Worm (Caenorhabditis elegans) whole organism, mixed stage, embryonic: Measurements from ENCODE around the gene F49E2.5.

Source experiments
- M03D4.4 ChIP-seq: sonication (generic microtip); optimal IDR thresholded peaks from 2 replicates; lab custom pipeline; 2017; ENCODE audit warnings: mild to moderate bottlenecking, missing genetic modification characterization, missing compliant biosample characterization
- bed-3 ChIP-seq: fragments of 200-800 bp; sonication (Bioruptor generic); optimal IDR thresholded peaks from 3 replicates; lab custom pipeline; 2018; ENCODE audit warnings: mild to moderate bottlenecking, missing genetic modification characterization, moderate library complexity, missing compliant biosample characterization
- blmp-1 ChIP-seq: fragments of 150-350 bp; optimal IDR thresholded peaks from 2 replicates; lab custom pipeline; 2014; ENCODE audit warnings: missing biosample characterization, missing genetic modification characterization
- ceh-39 ChIP-seq: fragments of 150-350 bp; optimal IDR thresholded peaks from 2 replicates; lab custom pipeline; 2014; ENCODE audit warnings: missing biosample characterization, missing genetic modification characterization
- ceh-43 ChIP-seq: fragments of 200-800 bp; sonication (Bioruptor generic); optimal IDR thresholded peaks from 2 replicates; lab custom pipeline; 2018; ENCODE audit warnings: mild to moderate bottlenecking, missing genetic modification characterization, moderate library complexity, missing compliant biosample characterization
- ces-1 ChIP-seq: fragments of 150-350 bp; optimal IDR thresholded peaks from 2 replicates; lab custom pipeline; 2014; ENCODE audit warnings: missing biosample characterization, missing genetic modification reagents, missing genetic modification characterization
- drap-1 ChIP-seq: fragments of 200-800 bp; sonication (Bioruptor generic); optimal IDR thresholded peaks from 3 replicates; lab custom pipeline; 2018; ENCODE audit warnings: mild to moderate bottlenecking, missing genetic modification characterization, missing compliant biosample characterization
- elt-1 ChIP-seq: sonication (generic microtip); optimal IDR thresholded peaks from 2 replicates; lab custom pipeline; 2017; ENCODE audit warnings: missing genetic modification characterization, mild to moderate bottlenecking, missing compliant biosample characterization, antibody characterized with exemption, moderate library complexity, borderline replicate concordance; ENCODE audit not compliant: insufficient read depth
- elt-3 ChIP-seq: fragments of 150-350 bp; optimal IDR thresholded peaks from 2 replicates; lab custom pipeline; 2014; ENCODE audit warnings: missing biosample characterization, missing genetic modification characterization
- flh-1 ChIP-seq: fragments of 200-800 bp; sonication (Bioruptor generic); optimal IDR thresholded peaks from 2 replicates; lab custom pipeline; 2018; ENCODE audit warnings: mild to moderate bottlenecking, missing genetic modification characterization, moderate library complexity, missing compliant biosample characterization
- hlh-1 ChIP-seq: fragments of 150-350 bp; optimal IDR thresholded peaks from 2 replicates; lab custom pipeline; 2014; ENCODE audit warnings: missing biosample characterization, missing genetic modification reagents, missing genetic modification characterization
- lin-32 ChIP-seq: fragments of 200-800 bp; sonication (Bioruptor generic); optimal IDR thresholded peaks from 2 replicates; lab custom pipeline; 2018; ENCODE audit warnings: mild to moderate bottlenecking, missing genetic modification characterization, missing compliant biosample characterization
- lsy-2 ChIP-seq: fragments of 150-350 bp; optimal IDR thresholded peaks from 2 replicates; lab custom pipeline; 2014; ENCODE audit warnings: missing biosample characterization, missing genetic modification characterization
- mab-5 ChIP-seq: fragments of 150-350 bp; optimal IDR thresholded peaks from 2 replicates; lab custom pipeline; 2014; ENCODE audit warnings: missing biosample characterization, missing genetic modification characterization
- mls-2 ChIP-seq: sonication (generic microtip); optimal IDR thresholded peaks from 2 replicates; lab custom pipeline; 2016; ENCODE audit warnings: mild to moderate bottlenecking, missing genetic modification characterization, moderate library complexity, missing compliant biosample characterization
- nhr-12 ChIP-seq: fragments of 150-350 bp; optimal IDR thresholded peaks from 2 replicates; lab custom pipeline; 2014; ENCODE audit warnings: missing biosample characterization, missing genetic modification characterization
- nhr-2 ChIP-seq: fragments of 150-350 bp; optimal IDR thresholded peaks from 2 replicates; lab custom pipeline; 2014; ENCODE audit warnings: missing biosample characterization, missing genetic modification characterization
- nhr-237 ChIP-seq: fragments of 150-350 bp; optimal IDR thresholded peaks from 2 replicates; lab custom pipeline; 2014; ENCODE audit warnings: missing biosample characterization, missing genetic modification characterization
- nhr-28 ChIP-seq: fragments of 150-350 bp; optimal IDR thresholded peaks from 2 replicates; lab custom pipeline; 2014; ENCODE audit warnings: missing biosample characterization, missing genetic modification characterization
- pha-4 ChIP-seq: fragments of 150-350 bp; optimal IDR thresholded peaks from 2 replicates; lab custom pipeline; 2018; ENCODE audit warnings: missing biosample characterization, missing genetic modification reagents, missing genetic modification characterization
- sem-2 ChIP-seq: fragments of 200-800 bp; sonication (Bioruptor generic); optimal IDR thresholded peaks from 2 replicates; lab custom pipeline; 2018; ENCODE audit warnings: mild to moderate bottlenecking, missing genetic modification characterization, missing compliant biosample characterization
- snpc-4 ChIP-seq: fragments of 150-350 bp; optimal IDR thresholded peaks from 2 replicates; lab custom pipeline; 2014; ENCODE audit warnings: missing biosample characterization, missing genetic modification characterization
- tbx-8 ChIP-seq: fragments of 200-800 bp; sonication (Bioruptor generic); optimal IDR thresholded peaks from 2 replicates; lab custom pipeline; 2018; ENCODE audit warnings: mild to moderate bottlenecking, missing genetic modification characterization, moderate library complexity, missing compliant biosample characterization
- unc-120 ChIP-seq: sonication (generic microtip); optimal IDR thresholded peaks from 2 replicates; lab custom pipeline; 2017; ENCODE audit warnings: missing genetic modification characterization, missing compliant biosample characterization; ENCODE audit not compliant: poor library complexity, severe bottlenecking
- unc-39 ChIP-seq: fragments of 150-350 bp; optimal IDR thresholded peaks from 2 replicates; lab custom pipeline; 2014; ENCODE audit warnings: missing biosample characterization, missing genetic modification characterization
- unc-62 ChIP-seq: fragments of 150-350 bp; optimal IDR thresholded peaks from 2 replicates; lab custom pipeline; 2014; ENCODE audit warnings: missing biosample characterization, missing genetic modification reagents, missing genetic modification characterization
- zip-8 ChIP-seq: fragments of 150-350 bp; optimal IDR thresholded peaks from 2 replicates; lab custom pipeline; 2014; ENCODE audit warnings: missing biosample characterization, missing genetic modification characterization

F49E2.5 gene

DNA sequence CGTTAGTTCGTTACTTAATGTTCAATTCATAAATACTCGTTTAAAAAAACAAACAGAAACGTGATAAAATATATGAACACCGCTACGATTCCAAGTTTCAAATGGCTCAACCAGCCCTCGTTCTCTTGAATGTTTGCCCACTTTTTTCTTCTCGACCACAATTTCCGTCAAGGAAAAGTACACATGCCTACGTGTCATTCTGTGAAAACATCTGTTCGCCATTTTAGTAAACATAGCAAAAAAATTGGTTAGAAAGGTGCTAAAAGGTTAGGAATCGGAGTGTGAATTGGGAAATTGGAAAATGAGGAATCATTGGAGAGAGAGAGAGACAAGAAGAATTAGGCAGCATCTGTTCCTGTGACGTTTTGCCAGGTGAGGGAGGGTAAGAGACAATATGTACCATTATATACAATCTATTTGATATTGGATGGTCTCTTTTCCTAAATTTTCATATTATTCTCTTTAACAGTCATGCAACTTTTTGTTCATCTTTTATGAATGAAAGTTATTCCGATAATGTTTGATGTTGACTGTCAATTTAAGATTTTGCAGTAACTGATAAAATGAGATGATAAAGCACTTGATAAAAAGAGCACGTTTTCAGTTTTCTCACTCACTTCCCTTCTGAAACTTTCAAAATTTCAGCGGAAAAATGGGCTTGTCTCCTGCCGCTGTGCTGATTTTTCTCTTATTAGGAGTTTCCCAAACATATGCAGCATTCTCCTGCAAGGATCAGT lies 4.0 kb upstream of the F49E2.5 start, which contains the start of gene nuc-1:
Gene nuc-1, plus strand, starts transcription at position 612 of the 737 bp plus-strand sequence.
- no peak for TF ChIP-seq nhr-237 (tag; lab: Kevin White, UChicago)
- no peak for TF ChIP-seq tbx-8 (GFP tag; lab: Kevin White, UChicago)
- no peak for TF ChIP-seq mab-5 (tag; lab: Kevin White, UChicago)
- no peak for TF ChIP-seq drap-1 (GFP tag; lab: Kevin White, UChicago)
- no peak for TF ChIP-seq nhr-12 (tag; lab: Kevin White, UChicago)
- no peak for TF ChIP-seq unc-62
- no peak for TF ChIP-seq nhr-28 (tag; lab: Kevin White, UChicago)
- TF ChIP-seq M03D4.4 (tag; lab: Kevin White, UChicago): no peak
- TF ChIP-seq sem-2 (GFP tag; lab: Kevin White, UChicago): no peak
- no peak for TF ChIP-seq ceh-43
- TF ChIP-seq unc-120 (tag; lab: Kevin White, UChicago): no peak
- no peak for TF ChIP-seq ceh-39
- TF ChIP-seq zip-8 (tag; lab: Kevin White, UChicago): no peak
- TF ChIP-seq bed-3: no peak
- no peak for TF ChIP-seq hlh-1 (tag; lab: Kevin White, UChicago)
- TF ChIP-seq blmp-1 (tag; lab: Kevin White, UChicago): no peak
- TF ChIP-seq lsy-2 (tag; lab: Kevin White, UChicago): no peak
- TF ChIP-seq unc-39 (tag; lab: Kevin White, UChicago): no peak
- TF ChIP-seq lin-32 (GFP tag; lab: Kevin White, UChicago): no peak
- TF ChIP-seq elt-3 (tag; lab: Kevin White, UChicago): no peak

DNA sequence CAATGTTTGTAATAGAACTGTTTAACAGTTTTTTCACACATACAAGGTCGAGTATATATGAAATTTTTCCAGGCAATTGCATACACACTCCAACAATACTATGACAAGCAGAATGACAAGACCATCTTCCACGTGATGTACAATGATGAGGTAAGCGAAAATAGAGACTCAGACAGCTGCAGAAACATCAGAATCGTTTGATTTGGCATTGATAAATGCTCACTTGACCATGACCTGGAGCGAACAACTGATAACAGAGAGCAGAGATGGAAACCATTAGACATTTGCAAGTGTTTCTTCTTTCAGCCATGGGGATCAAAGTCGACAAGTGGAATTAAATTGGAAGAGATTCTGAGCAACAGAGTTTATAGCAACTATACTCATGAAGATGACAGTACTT lies 3.0 kb upstream of the F49E2.5 start:
- TF ChIP-seq nhr-12 (tag; lab: Kevin White, UChicago): no peak
- no peak for TF ChIP-seq mls-2
- TF ChIP-seq pha-4 (tag; lab: Kevin White, UChicago): no peak
- no peak for TF ChIP-seq nhr-2 (tag; lab: Kevin White, UChicago)
- no peak for TF ChIP-seq flh-1 (GFP tag; lab: Kevin White, UChicago)
- TF ChIP-seq bed-3: no peak
- no peak for TF ChIP-seq unc-62
- TF ChIP-seq ces-1 (GFP tag; lab: Kevin White, UChicago): no peak
- no peak for TF ChIP-seq sem-2 (GFP tag; lab: Kevin White, UChicago)
- no peak for TF ChIP-seq nhr-28 (tag; lab: Kevin White, UChicago)
- no peak for TF ChIP-seq ceh-43

DNA sequence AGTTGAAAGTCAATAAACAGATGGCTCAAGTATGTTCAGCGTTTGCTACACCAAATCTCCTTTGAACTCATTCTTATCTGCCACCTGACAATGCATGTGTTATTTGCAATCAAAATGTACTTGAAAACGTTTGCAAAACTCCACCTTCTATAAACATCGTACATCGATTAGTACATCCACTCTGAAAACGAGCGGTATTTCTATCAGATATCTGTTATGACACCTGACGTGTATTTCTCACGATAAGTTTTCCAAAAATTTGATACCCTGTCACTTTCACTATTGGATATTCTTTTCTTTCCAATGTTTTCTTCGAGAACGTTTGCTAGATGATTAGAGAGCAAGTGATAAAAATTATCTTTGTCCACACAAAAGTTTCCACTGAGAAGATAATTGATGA lies 953 bp downstream of the F49E2.5 start:
- TF ChIP-seq snpc-4 (tag; lab: Kevin White, UChicago) (no peak), hlh-1 (tag; lab: Kevin White, UChicago) (peak; percentile 17), nhr-237 (tag; lab: Kevin White, UChicago) (no peak), unc-62 (peak; percentile 25)

DNA sequence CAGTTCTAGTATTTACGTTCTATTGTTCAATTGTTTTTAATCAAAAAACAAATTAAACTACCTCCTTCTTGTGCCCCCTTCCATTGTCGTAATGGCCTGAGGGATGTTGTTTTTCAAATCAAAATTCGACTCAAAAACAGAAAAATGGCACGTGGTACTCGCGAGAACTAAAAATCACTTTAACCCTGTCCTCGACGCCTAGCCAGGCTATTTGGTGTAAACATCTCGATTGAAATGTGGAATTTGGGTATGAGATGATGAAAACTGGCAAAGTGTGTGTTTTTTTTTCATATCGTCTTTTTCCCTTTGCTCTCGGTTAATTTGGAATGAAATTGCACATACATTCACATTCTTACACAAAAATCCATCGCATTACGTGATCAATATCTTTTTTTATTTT lies 3.2 kb downstream of the F49E2.5 start:
- no peak for TF ChIP-seq elt-1
- no peak for TF ChIP-seq ces-1 (GFP tag; lab: Kevin White, UChicago)
- no peak for TF ChIP-seq drap-1 (GFP tag; lab: Kevin White, UChicago)
- no peak for TF ChIP-seq flh-1 (GFP tag; lab: Kevin White, UChicago)
- no peak for TF ChIP-seq elt-3 (tag; lab: Kevin White, UChicago)
- peak; percentile 4 for TF ChIP-seq unc-120 (tag; lab: Kevin White, UChicago)

DNA sequence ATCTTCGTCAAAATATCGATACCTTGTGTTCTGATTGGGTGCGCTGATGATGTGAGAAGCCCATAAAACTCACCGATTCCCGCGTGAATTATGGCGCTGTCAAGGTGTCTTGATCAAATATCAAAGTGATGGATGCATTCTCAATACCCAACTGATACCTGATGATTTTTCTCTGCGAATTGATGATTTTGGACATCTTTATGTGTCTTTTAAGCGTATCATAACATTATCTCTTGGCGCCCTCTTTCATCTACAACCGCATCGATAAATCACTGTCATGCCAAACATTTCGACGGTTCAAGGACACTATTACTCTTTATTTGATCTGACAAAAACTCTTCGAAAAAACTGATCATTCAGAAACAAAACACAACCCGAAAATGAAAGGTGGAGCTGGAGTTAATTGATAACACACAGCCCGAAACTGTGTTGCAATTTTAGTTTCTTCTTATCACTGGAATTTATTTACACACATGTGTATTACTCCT lies 3.9 kb downstream of the F49E2.5 start:
- peak; percentile 82 for TF ChIP-seq unc-62
- no peak for TF ChIP-seq blmp-1 (tag; lab: Kevin White, UChicago)
